Worm (Caenorhabditis elegans) whole organism, L1 larva: Measurements from ENCODE around the gene F22H10.1.
A peak's percentile ranks its signal among the peaks of the same experiment; 100 is the strongest.

Source experiments
- C04F5.9 ChIP-seq: sonication (generic microtip); optimal IDR thresholded peaks from 2 replicates; lab custom pipeline; 2016; ENCODE audit warnings: missing genetic modification characterization, missing compliant biosample characterization
- C16A3.4 ChIP-seq: fragments of 150-350 bp; optimal IDR thresholded peaks from 2 replicates; lab custom pipeline; 2014; ENCODE audit warnings: missing biosample characterization, missing genetic modification characterization
- C34B4.2 ChIP-seq: sonication (generic microtip); optimal IDR thresholded peaks from 2 replicates; lab custom pipeline; 2017; ENCODE audit warnings: mild to moderate bottlenecking, missing genetic modification characterization, missing compliant biosample characterization
- F16B12.6 ChIP-seq: fragments of 150-350 bp; optimal IDR thresholded peaks from 2 replicates; lab custom pipeline; 2014; ENCODE audit warnings: missing biosample characterization, missing genetic modification characterization
- Y116A8C.19 ChIP-seq: sonication (generic microtip); optimal IDR thresholded peaks from 2 replicates; lab custom pipeline; 2016; ENCODE audit warnings: missing compliant biosample characterization, missing genetic modification characterization, borderline replicate concordance
- aha-1 ChIP-seq: fragments of 150-350 bp; optimal IDR thresholded peaks from 2 replicates; lab custom pipeline; 2014; ENCODE audit warnings: missing biosample characterization, missing genetic modification characterization
- aly-2 ChIP-seq: fragments of 150-350 bp; optimal IDR thresholded peaks from 2 replicates; lab custom pipeline; 2014; ENCODE audit warnings: missing biosample characterization, missing genetic modification characterization
- ama-1 ChIP-seq: fragments of 150-350 bp; optimal IDR thresholded peaks from 2 replicates; lab custom pipeline; 2014
- ceh-8 ChIP-seq: fragments of 200-800 bp; sonication (Bioruptor generic); optimal IDR thresholded peaks from 2 replicates; lab custom pipeline; 2018; ENCODE audit warnings: mild to moderate bottlenecking, missing genetic modification characterization, moderate library complexity, missing compliant biosample characterization
- ceh-82 ChIP-seq, 3 experiments: fragments of 150-350 bp in 1 of 3; sonication (generic microtip) in 2 of 3; optimal IDR thresholded peaks; 2 replicates each; lab custom pipeline; 2014 to 2017; ENCODE audit warnings: missing biosample characterization in 3 of 3, missing genetic modification characterization in 3 of 3
- ceh-90 ChIP-seq: sonication (generic microtip); optimal IDR thresholded peaks from 2 replicates; lab custom pipeline; 2016; ENCODE audit warnings: missing genetic modification characterization, missing compliant biosample characterization
- dpl-1 ChIP-seq, 3 experiments: fragments of 150-350 bp in 2 of 3; sonication (generic microtip) in 1 of 3; optimal IDR thresholded peaks; 2 replicates each; lab custom pipeline; 2014 to 2017; ENCODE audit warnings: missing biosample characterization in 3 of 3, missing genetic modification characterization in 3 of 3, missing genetic modification reagents in 3 of 3
- dsc-1 ChIP-seq: sonication (generic microtip); optimal IDR thresholded peaks from 2 replicates; lab custom pipeline; 2016; ENCODE audit warnings: mild to moderate bottlenecking, missing genetic modification characterization, missing compliant biosample characterization
- efl-3 ChIP-seq: fragments of 200-800 bp; sonication (Bioruptor generic); optimal IDR thresholded peaks from 2 replicates; lab custom pipeline; 2018; ENCODE audit warnings: mild to moderate bottlenecking, missing genetic modification characterization, missing compliant biosample characterization
- egl-13 ChIP-seq: sonication (generic microtip); optimal IDR thresholded peaks from 2 replicates; lab custom pipeline; 2016; ENCODE audit warnings: missing genotype, missing genetic modification reagents, missing genetic modification characterization, missing compliant biosample characterization
- fkh-4 ChIP-seq: sonication (generic microtip); optimal IDR thresholded peaks from 2 replicates; lab custom pipeline; 2016; ENCODE audit warnings: missing compliant biosample characterization, missing genetic modification characterization, borderline replicate concordance
- fkh-8 ChIP-seq: sonication (generic microtip); optimal IDR thresholded peaks from 2 replicates; lab custom pipeline; 2016; ENCODE audit warnings: mild to moderate bottlenecking, missing genetic modification characterization, missing compliant biosample characterization
- fos-1 ChIP-seq: fragments of 150-350 bp; optimal IDR thresholded peaks from 2 replicates; lab custom pipeline; 2014; ENCODE audit warnings: missing biosample characterization, missing genetic modification characterization
- grh-1 ChIP-seq: fragments of 200-800 bp; sonication (Bioruptor generic); IDR thresholded peaks from 2 replicates; pipeline ENCODE4 v1.3.6; 2022; ENCODE audit warnings: missing genetic modification reagents, missing genetic modification characterization, missing compliant biosample characterization
- hlh-4 ChIP-seq: sonication (generic microtip); optimal IDR thresholded peaks from 2 replicates; lab custom pipeline; 2016; ENCODE audit warnings: mild to moderate bottlenecking, missing genetic modification characterization, missing compliant biosample characterization
- lin-13 ChIP-seq: fragments of 150-350 bp; optimal IDR thresholded peaks from 2 replicates; lab custom pipeline; 2014; ENCODE audit warnings: missing biosample characterization, missing genetic modification reagents, missing genetic modification characterization
- lin-14 ChIP-seq: fragments of 200-800 bp; sonication (Bioruptor generic); optimal IDR thresholded peaks from 2 replicates; lab custom pipeline; 2018; ENCODE audit warnings: mild to moderate bottlenecking, missing genetic modification characterization, moderate library complexity, missing compliant biosample characterization
- lin-15B ChIP-seq: fragments of 150-350 bp; sonication (generic microtip); optimal IDR thresholded peaks from 3 replicates; lab custom pipeline; 2014; ENCODE audit warnings: missing biosample characterization, missing genetic modification characterization
- lin-35 ChIP-seq, 2 experiments: fragments of 150-350 bp; optimal IDR thresholded peaks; 2 replicates each; lab custom pipeline; 2014; ENCODE audit warnings: missing biosample characterization in 2 of 2, missing genetic modification characterization in 2 of 2, missing genetic modification reagents in 2 of 2
- lin-39 ChIP-seq: fragments of 150-350 bp; optimal IDR thresholded peaks from 2 replicates; lab custom pipeline; 2014; ENCODE audit warnings: missing biosample characterization, missing genetic modification reagents, missing genetic modification characterization
- lir-3 ChIP-seq: sonication (generic microtip); optimal IDR thresholded peaks from 2 replicates; lab custom pipeline; 2016; ENCODE audit warnings: mild to moderate bottlenecking, missing genetic modification characterization, moderate library complexity, missing compliant biosample characterization; ENCODE audit not compliant: poor library complexity
- lsy-2 ChIP-seq, 2 experiments: fragments of 150-350 bp; optimal IDR thresholded peaks; 2 replicates each; lab custom pipeline; 2014; ENCODE audit warnings: missing biosample characterization in 2 of 2, missing genetic modification characterization in 2 of 2
- mdl-1 ChIP-seq, 2 experiments: fragments of 150-350 bp; optimal IDR thresholded peaks; 2 replicates each; lab custom pipeline; 2014 to 2017; ENCODE audit warnings: missing biosample characterization in 2 of 2, missing genetic modification characterization in 2 of 2, inconsistent platforms in 1 of 2
- nhr-12 ChIP-seq: sonication (generic microtip); optimal IDR thresholded peaks from 2 replicates; lab custom pipeline; 2017; ENCODE audit warnings: missing biosample characterization, missing genetic modification characterization
- nhr-19 ChIP-seq: fragments of 200-800 bp; sonication (Bioruptor generic); conservative IDR thresholded peaks from 2 replicates; pipeline ENCODE4 v1.3.6; 2022; ENCODE audit warnings: missing genetic modification characterization, missing compliant biosample characterization
- nhr-20 ChIP-seq: sonication (generic microtip); optimal IDR thresholded peaks from 2 replicates; lab custom pipeline; 2016; ENCODE audit warnings: mild to moderate bottlenecking, missing genetic modification characterization, missing compliant biosample characterization
- nhr-237 ChIP-seq: fragments of 150-350 bp; optimal IDR thresholded peaks from 2 replicates; lab custom pipeline; 2014; ENCODE audit warnings: missing biosample characterization, missing genetic modification characterization
- nhr-71 ChIP-seq: sonication (generic microtip); optimal IDR thresholded peaks from 2 replicates; lab custom pipeline; 2016; ENCODE audit warnings: mild to moderate bottlenecking, missing genetic modification characterization, moderate library complexity, missing compliant biosample characterization
- nhr-76 ChIP-seq: sonication (generic microtip); optimal IDR thresholded peaks from 2 replicates; lab custom pipeline; 2017; ENCODE audit warnings: missing biosample characterization, missing genetic modification characterization
- nhr-77 ChIP-seq: fragments of 150-350 bp; optimal IDR thresholded peaks from 2 replicates; lab custom pipeline; 2014; ENCODE audit warnings: missing biosample characterization, missing genetic modification characterization
- nhr-84 ChIP-seq: sonication (generic microtip); optimal IDR thresholded peaks from 2 replicates; lab custom pipeline; 2017; ENCODE audit warnings: missing biosample characterization, missing genetic modification characterization
- nhr-85 ChIP-seq: sonication (generic microtip); peaks from one replicate; lab custom pipeline; 2016; ENCODE audit warnings: missing genetic modification characterization, inconsistent platforms, missing compliant biosample characterization
- nhr-90 ChIP-seq: sonication (generic microtip); optimal IDR thresholded peaks from 2 replicates; lab custom pipeline; 2016; ENCODE audit warnings: mild to moderate bottlenecking, missing genetic modification characterization, missing compliant biosample characterization; ENCODE audit not compliant: poor library complexity
- pax-3 ChIP-seq: fragments of 200-800 bp; sonication (Bioruptor generic); optimal IDR thresholded peaks from 2 replicates; lab custom pipeline; 2018; ENCODE audit warnings: mild to moderate bottlenecking, missing genetic modification characterization, moderate library complexity, missing compliant biosample characterization
- rnt-1 ChIP-seq: sonication (generic microtip); optimal IDR thresholded peaks from 2 replicates; lab custom pipeline; 2016; ENCODE audit warnings: mild to moderate bottlenecking, missing genetic modification characterization, moderate library complexity, missing compliant biosample characterization
- skn-1 ChIP-seq: fragments of 150-350 bp; optimal IDR thresholded peaks from 2 replicates; lab custom pipeline; 2014; ENCODE audit warnings: missing biosample characterization, missing genetic modification characterization
- snu-23 ChIP-seq: sonication (generic microtip); optimal IDR thresholded peaks from 2 replicates; lab custom pipeline; 2016; ENCODE audit warnings: missing genetic modification characterization, missing compliant biosample characterization
- sox-4 ChIP-seq: sonication (generic microtip); optimal IDR thresholded peaks from 2 replicates; lab custom pipeline; 2016; ENCODE audit warnings: missing genetic modification characterization, missing compliant biosample characterization
- sptf-1 ChIP-seq: fragments of 150-350 bp; optimal IDR thresholded peaks from 2 replicates; lab custom pipeline; 2014; ENCODE audit warnings: missing biosample characterization, missing genetic modification characterization
- swsn-7 ChIP-seq: sonication (generic microtip); optimal IDR thresholded peaks from 2 replicates; lab custom pipeline; 2016; ENCODE audit warnings: missing genetic modification characterization, missing compliant biosample characterization
- unc-130 ChIP-seq: fragments of 150-350 bp; optimal IDR thresholded peaks from 2 replicates; lab custom pipeline; 2017; ENCODE audit warnings: missing biosample characterization, missing genetic modification characterization, inconsistent platforms
- unc-62 ChIP-seq: fragments of 150-350 bp; optimal IDR thresholded peaks from 2 replicates; lab custom pipeline; 2014; ENCODE audit warnings: missing biosample characterization, missing genetic modification reagents, missing genetic modification characterization
- unc-86 ChIP-seq: sonication (generic microtip); optimal IDR thresholded peaks from 2 replicates; lab custom pipeline; 2016; ENCODE audit warnings: missing genetic modification characterization, missing compliant biosample characterization
- vab-15 ChIP-seq: sonication (generic microtip); optimal IDR thresholded peaks from 2 replicates; lab custom pipeline; 2017; ENCODE audit warnings: missing genotype, mild to moderate bottlenecking, missing genetic modification characterization, missing compliant biosample characterization
- xbp-1 ChIP-seq: sonication (generic microtip); optimal IDR thresholded peaks from 2 replicates; lab custom pipeline; 2016; ENCODE audit warnings: missing genetic modification characterization, missing compliant biosample characterization
- zag-1 ChIP-seq: fragments of 150-350 bp; optimal IDR thresholded peaks from 2 replicates; lab custom pipeline; 2014; ENCODE audit warnings: missing biosample characterization, missing genetic modification characterization
- ztf-11 ChIP-seq, 2 experiments: sonication (generic microtip); optimal IDR thresholded peaks; 2 replicates each; lab custom pipeline; 2016 to 2017; ENCODE audit warnings: missing genetic modification characterization in 2 of 2, missing biosample characterization in 1 of 2, missing compliant biosample characterization in 1 of 2
- ztf-4 ChIP-seq: fragments of 150-350 bp; optimal IDR thresholded peaks from 2 replicates; lab custom pipeline; 2014; ENCODE audit warnings: missing biosample characterization, missing genetic modification characterization

The F22H10.1 gene

ce11 chrX:16681910-16682493, 20.2 kb upstream of the F22H10.1 start (continued):
- TF ChIP-seq ztf-11 (tag; optimal IDR thresholded peaks at IDR 0.05; lab: Kevin White, UChicago) = peak; percentile 33 to 92
- peak; percentile 48 for TF ChIP-seq hlh-4 (tag; lab: Kevin White, UChicago)
- peak; percentile 88 for TF ChIP-seq lin-13 (GFP tag; lab: Kevin White, UChicago)
- peak; percentile 90 for TF ChIP-seq C04F5.9 (tag; lab: Kevin White, UChicago)
- peak; percentile 82 for TF ChIP-seq nhr-12 (tag; lab: Kevin White, UChicago)
- TF ChIP-seq aly-2 (tag; lab: Kevin White, UChicago) = peak; percentile 97
- peak; percentile 94 for TF ChIP-seq pax-3
- TF ChIP-seq fkh-4 (tag; lab: Kevin White, UChicago) = peak; percentile 98
- peak; percentile 94 for TF ChIP-seq efl-3 (GFP tag; lab: Kevin White, UChicago)
- TF ChIP-seq C34B4.2 (tag; lab: Kevin White, UChicago) = peak; percentile 12
- TF ChIP-seq nhr-90 (tag; lab: Kevin White, UChicago) = peak; percentile 99
- peak; percentile 79 for TF ChIP-seq nhr-76 (tag; lab: Kevin White, UChicago)
- no peak for TF ChIP-seq sptf-1 (tag; lab: Kevin White, UChicago)
- peak; percentile 97 for TF ChIP-seq lin-14
- peak; percentile 98 for TF ChIP-seq nhr-71 (tag; lab: Kevin White, UChicago)
- TF ChIP-seq ztf-4 (tag; lab: Kevin White, UChicago) = peak; percentile 98
- peak; percentile 98 for TF ChIP-seq nhr-20 (tag; lab: Kevin White, UChicago)
- peak; percentile 100 for TF ChIP-seq dsc-1
- TF ChIP-seq rnt-1 (tag; lab: Kevin White, UChicago) = peak; percentile 99
- TF ChIP-seq lir-3 (tag; lab: Kevin White, UChicago) = peak; percentile 92
- peak; percentile 98 for TF ChIP-seq nhr-19 (GFP tag; lab: Robert Waterston, UW)
- TF ChIP-seq ceh-8 = peak; percentile 99
- TF ChIP-seq nhr-84 (tag; lab: Kevin White, UChicago) = peak; percentile 62
- TF ChIP-seq unc-62 = no peak
- peak; percentile 95 for TF ChIP-seq unc-86 (tag; lab: Kevin White, UChicago)
- peak; percentile 78 for TF ChIP-seq vab-15 (tag; lab: Kevin White, UChicago)
- TF ChIP-seq skn-1 = peak; percentile 99
- peak; percentile 98 for TF ChIP-seq nhr-77 (tag; lab: Kevin White, UChicago)
- peak; percentile 97 for TF ChIP-seq egl-13 (tag; lab: Kevin White, UChicago)
- TF ChIP-seq mdl-1 (tag; optimal IDR thresholded peaks at IDR 0.05; lab: Kevin White, UChicago) = peak in 1 of 2 experiments; percentile 94
- TF ChIP-seq nhr-85 = peak; percentile 97
- TF ChIP-seq zag-1 (tag; lab: Kevin White, UChicago) = peak; percentile 88
- peak; percentile 57 for TF ChIP-seq lin-15B (tag; lab: Kevin White, UChicago)
- TF ChIP-seq aha-1 (tag; lab: Kevin White, UChicago) = peak; percentile 58
- TF ChIP-seq lin-39 (tag; lab: Kevin White, UChicago) = peak; percentile 99
- TF ChIP-seq swsn-7 (tag; lab: Kevin White, UChicago) = peak; percentile 98
- peak; percentile 99 to 100 (median 99) for TF ChIP-seq ceh-82 (tag; optimal IDR thresholded peaks at IDR 0.05; lab: Kevin White, UChicago)
- TF ChIP-seq lin-35 (GFP tag; optimal IDR thresholded peaks at IDR 0.05; lab: Kevin White, UChicago) = peak; percentile 82 to 93
- TF ChIP-seq fos-1 (tag; lab: Kevin White, UChicago) = peak; percentile 99
- peak; percentile 45 for TF ChIP-seq F16B12.6 (tag; lab: Kevin White, UChicago)
- no peak for TF ChIP-seq ama-1 (lab: Kevin White, UChicago)
- TF ChIP-seq xbp-1 (tag; lab: Kevin White, UChicago) = peak; percentile 95
- peak; percentile 100 for TF ChIP-seq snu-23 (GFP tag; lab: Kevin White, UChicago)
- TF ChIP-seq Y116A8C.19 (tag; lab: Kevin White, UChicago) = peak; percentile 20
- peak; percentile 92 for TF ChIP-seq unc-130
- TF ChIP-seq lsy-2 (tag; optimal IDR thresholded peaks at IDR 0.05; lab: Kevin White, UChicago) = peak; percentile 94 to 95
- peak; percentile 98 for TF ChIP-seq fkh-8 (tag; lab: Kevin White, UChicago)
- TF ChIP-seq ceh-90 (tag; lab: Kevin White, UChicago) = no peak
- TF ChIP-seq C16A3.4 = peak; percentile 99
- TF ChIP-seq dpl-1 (GFP tag; optimal IDR thresholded peaks at IDR 0.05; lab: Kevin White, UChicago) = peak; percentile 45 to 67 (median 55)
- TF ChIP-seq grh-1 (GFP tag; lab: Robert Waterston, UW) = peak; percentile 93
- TF ChIP-seq sox-4 (tag; lab: Kevin White, UChicago) = peak; percentile 99
- peak; percentile 99 for TF ChIP-seq nhr-237 (tag; lab: Kevin White, UChicago)
